Worm (Caenorhabditis elegans) whole organism, mixed stage, embryonic: ENCODE data around the gene twk-7.

Experiments used
- cnd-1 ChIP-seq: fragments of 200-800 bp; sonication (Bioruptor generic); optimal IDR thresholded peaks from 2 replicates; lab custom pipeline; 2018; ENCODE audit warnings: mild to moderate bottlenecking, missing genetic modification characterization, missing compliant biosample characterization
- elt-3 ChIP-seq: fragments of 150-350 bp; optimal IDR thresholded peaks from 2 replicates; lab custom pipeline; 2014; ENCODE audit warnings: missing biosample characterization, missing genetic modification characterization
- lin-13 ChIP-seq: fragments of 150-350 bp; optimal IDR thresholded peaks from 2 replicates; lab custom pipeline; 2014; ENCODE audit warnings: missing biosample characterization, missing genetic modification characterization
- lsy-2 ChIP-seq: fragments of 150-350 bp; optimal IDR thresholded peaks from 2 replicates; lab custom pipeline; 2014; ENCODE audit warnings: missing biosample characterization, missing genetic modification characterization
- mab-5 ChIP-seq: fragments of 150-350 bp; optimal IDR thresholded peaks from 2 replicates; lab custom pipeline; 2014; ENCODE audit warnings: missing biosample characterization, missing genetic modification characterization
- mep-1 ChIP-seq: fragments of 150-350 bp; optimal IDR thresholded peaks from 2 replicates; lab custom pipeline; 2017; ENCODE audit warnings: missing biosample characterization, missing genetic modification reagents, missing genetic modification characterization, inconsistent platforms
- nhr-237 ChIP-seq: fragments of 150-350 bp; optimal IDR thresholded peaks from 2 replicates; lab custom pipeline; 2014; ENCODE audit warnings: missing biosample characterization, missing genetic modification characterization
- snpc-4 ChIP-seq: fragments of 150-350 bp; optimal IDR thresholded peaks from 2 replicates; lab custom pipeline; 2014; ENCODE audit warnings: missing biosample characterization, missing genetic modification characterization
- sptf-1 ChIP-seq: sonication (generic microtip); optimal IDR thresholded peaks from 2 replicates; lab custom pipeline; 2017; ENCODE audit warnings: mild to moderate bottlenecking, missing genetic modification characterization, moderate library complexity, missing compliant biosample characterization
- ztf-11 ChIP-seq: fragments of 150-350 bp; optimal IDR thresholded peaks from 2 replicates; lab custom pipeline; 2014; ENCODE audit warnings: missing biosample characterization, missing genetic modification characterization

DNA sequence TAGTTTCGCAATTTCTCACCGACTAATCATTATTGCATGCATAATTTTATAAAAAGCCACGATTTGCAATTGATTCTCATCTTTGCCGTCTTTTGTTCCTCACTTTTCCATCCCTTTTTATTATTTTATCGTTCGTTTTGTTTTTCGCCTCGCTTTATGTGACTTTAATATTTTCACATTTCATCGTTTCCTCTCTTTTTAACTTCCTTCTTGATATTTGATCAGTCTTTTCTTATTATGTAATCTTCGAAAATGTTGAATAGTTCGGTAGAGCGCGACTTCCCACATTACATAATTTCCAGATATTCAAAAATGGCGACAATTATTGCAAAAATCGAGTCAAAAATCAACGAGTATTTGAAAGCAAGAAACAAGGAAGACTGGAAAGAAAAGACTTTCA, 38.0 kb downstream of the twk-7 start, which contains the start of gene C06E1.1:
- TF ChIP-seq nhr-237 (tag; lab: Kevin White, UChicago), result no peak
- no peak for TF ChIP-seq mab-5 (tag; lab: Kevin White, UChicago)
- TF ChIP-seq ztf-11 (tag; lab: Kevin White, UChicago), result no peak
- no peak for TF ChIP-seq lin-13 (tag; lab: Kevin White, UChicago)
- TF ChIP-seq lsy-2 (tag; lab: Kevin White, UChicago), result no peak
- no peak for TF ChIP-seq mep-1 (tag; lab: Kevin White, UChicago)
- no peak for TF ChIP-seq snpc-4 (tag; lab: Kevin White, UChicago)
- TF ChIP-seq elt-3, result no peak
- no peak for TF ChIP-seq cnd-1 (tag; lab: Kevin White, UChicago)
- no peak for TF ChIP-seq sptf-1
